Fruit fly (Drosophila melanogaster) whole organism, embryonic: ENCODE data around the gene CG8379.

Experiments used
- Atf3 ChIP-seq: fragments of 200-800 bp; sonication (Bioruptor generic); optimal IDR thresholded peaks from 3 replicates; lab custom pipeline; 2016; ENCODE audit warnings: missing biosample characterization, missing genetic modification characterization
- CG10366 ChIP-seq: fragments of 200-800 bp; sonication (Bioruptor generic); IDR thresholded peaks from 2 replicates; pipeline ENCODE4 v1.3.6; 2022; ENCODE audit warnings: missing biosample characterization, missing genetic modification characterization
- CG10462 ChIP-seq: fragments of 200-800 bp; sonication (Bioruptor generic); optimal IDR thresholded peaks from 2 replicates; lab custom pipeline; 2016; ENCODE audit warnings: missing biosample characterization, missing genetic modification characterization
- CG10565 ChIP-seq: fragments of 200-800 bp; sonication (Bioruptor generic); optimal IDR thresholded peaks from 3 replicates; lab custom pipeline; 2016; ENCODE audit warnings: missing biosample characterization, mild to moderate bottlenecking, missing genetic modification characterization
- CG11696 ChIP-seq: fragments of 200-800 bp; sonication (Bioruptor generic); IDR thresholded peaks from 2 replicates; pipeline ENCODE4 v1.3.6; 2022; ENCODE audit warnings: missing biosample characterization, missing genetic modification characterization
- CG17361 ChIP-seq: fragments of 200-800 bp; sonication (Bioruptor generic); IDR thresholded peaks from 3 replicates; pipeline ENCODE4 v1.3.6; 2022; ENCODE audit warnings: missing biosample characterization, missing genetic modification characterization
- CG17802 ChIP-seq: fragments of 200-800 bp; sonication (Bioruptor generic); optimal IDR thresholded peaks from 2 replicates; lab custom pipeline; 2018; ENCODE audit warnings: missing biosample characterization, mild to moderate bottlenecking, missing genetic modification characterization, moderate library complexity
- CG17829 ChIP-seq: fragments of 200-800 bp; optimal IDR thresholded peaks from 2 replicates; lab custom pipeline; 2019; ENCODE audit warnings: missing biosample characterization, mild to moderate bottlenecking, missing genetic modification characterization, moderate library complexity
- CG2875 ChIP-seq: fragments of 200-800 bp; sonication (Bioruptor generic); optimal IDR thresholded peaks from 2 replicates; lab custom pipeline; 2017; ENCODE audit warnings: missing biosample characterization, mild to moderate bottlenecking, missing genetic modification characterization, missing genetic modification reagents
- CG30431 ChIP-seq: fragments of 200-800 bp; sonication (Bioruptor generic); optimal IDR thresholded peaks from 2 replicates; lab custom pipeline; 2017; ENCODE audit warnings: missing biosample characterization, missing genetic modification characterization
- CG34376 ChIP-seq: fragments of 200-800 bp; sonication (Bioruptor generic); optimal IDR thresholded peaks from 2 replicates; lab custom pipeline; 2018; ENCODE audit warnings: missing biosample characterization, mild to moderate bottlenecking, missing genetic modification characterization
- CG42726 ChIP-seq: fragments of 200-800 bp; sonication (Bioruptor generic); IDR thresholded peaks from 2 replicates; pipeline ENCODE4 v1.3.6; 2022; ENCODE audit warnings: missing biosample characterization, missing genetic modification characterization; ENCODE audit not compliant: partially characterized antibody
- CG4360 ChIP-seq: fragments of 200-800 bp; sonication (Bioruptor generic); IDR thresholded peaks from 2 replicates; pipeline ENCODE4 v1.3.6; 2022; ENCODE audit warnings: missing biosample characterization, missing genetic modification characterization
- CG4404 ChIP-seq: fragments of 200-800 bp; sonication (Bioruptor generic); IDR thresholded peaks from 2 replicates; pipeline ENCODE4 v1.3.6; 2022; ENCODE audit warnings: missing biosample characterization, missing genetic modification characterization
- CG7839 ChIP-seq: fragments of 200-800 bp; sonication (Bioruptor generic); optimal IDR thresholded peaks from 3 replicates; lab custom pipeline; 2018; ENCODE audit warnings: missing biosample characterization, mild to moderate bottlenecking, missing genetic modification characterization, moderate library complexity
- CG7928 ChIP-seq: fragments of 200-800 bp; sonication (Bioruptor generic); optimal IDR thresholded peaks from 2 replicates; lab custom pipeline; 2017; ENCODE audit warnings: missing biosample characterization, mild to moderate bottlenecking, missing genetic modification characterization
- CG7963 ChIP-seq: fragments of 200-800 bp; sonication (Bioruptor generic); IDR thresholded peaks from 3 replicates; pipeline ENCODE4 v1.3.6; 2022; ENCODE audit warnings: missing biosample characterization, missing genetic modification characterization; ENCODE audit not compliant: partially characterized antibody
- CG8281 ChIP-seq: fragments of 200-800 bp; sonication (Bioruptor generic); optimal IDR thresholded peaks from 2 replicates; lab custom pipeline; 2018; ENCODE audit warnings: missing biosample characterization, mild to moderate bottlenecking, missing genetic modification characterization, moderate library complexity
- CG8765 ChIP-seq: fragments of 200-800 bp; sonication (Bioruptor generic); IDR thresholded peaks from 2 replicates; pipeline ENCODE4 v1.3.6; 2022; ENCODE audit warnings: missing biosample characterization, missing genetic modification characterization
- Camta ChIP-seq: fragments of 200-800 bp; sonication (Bioruptor generic); optimal IDR thresholded peaks from 2 replicates; lab custom pipeline; 2016; ENCODE audit warnings: missing biosample characterization, missing genetic modification characterization
- Chrac-16 ChIP-seq: fragments of 200-800 bp; sonication (Bioruptor generic); optimal IDR thresholded peaks from 3 replicates; lab custom pipeline; 2016; ENCODE audit warnings: missing biosample characterization, missing genetic modification characterization
- Deaf1 ChIP-seq: fragments of 200-800 bp; optimal IDR thresholded peaks from 3 replicates; lab custom pipeline; 2019; ENCODE audit warnings: missing biosample characterization, mild to moderate bottlenecking, missing genetic modification characterization, moderate library complexity
- Elba2 ChIP-seq: fragments of 200-800 bp; sonication (Bioruptor generic); optimal IDR thresholded peaks from 3 replicates; lab custom pipeline; 2016; ENCODE audit warnings: missing biosample characterization, missing genetic modification characterization
- H15 ChIP-seq: fragments of 200-800 bp; sonication (Bioruptor generic); IDR thresholded peaks from 3 replicates; pipeline ENCODE4 v1.3.6; 2022; ENCODE audit warnings: missing biosample characterization, missing genetic modification characterization
- NK7.1 ChIP-seq: fragments of 200-800 bp; sonication (Bioruptor generic); optimal IDR thresholded peaks from 3 replicates; lab custom pipeline; 2016; ENCODE audit warnings: missing biosample characterization, missing genetic modification characterization
- PHDP ChIP-seq: fragments of 200-800 bp; sonication (Bioruptor generic); optimal IDR thresholded peaks from 3 replicates; lab custom pipeline; 2018; ENCODE audit warnings: missing biosample characterization, mild to moderate bottlenecking, missing genetic modification characterization, moderate library complexity
- Rx ChIP-seq: fragments of 200-800 bp; sonication (Bioruptor generic); IDR thresholded peaks from 2 replicates; pipeline ENCODE4 v1.3.6; 2022; ENCODE audit warnings: missing biosample characterization, missing genetic modification characterization
- Six4 ChIP-seq: fragments of 200-800 bp; sonication (Bioruptor generic); optimal IDR thresholded peaks from 2 replicates; lab custom pipeline; 2016; ENCODE audit warnings: missing biosample characterization, missing genetic modification characterization
- Stat92E ChIP-seq, 3 experiments: fragments of >200 bp in 2 of 3; fragments of 200-800 bp in 1 of 3; sonication (Bioruptor generic) in 1 of 3; optimal IDR thresholded peaks; 2 replicates each; lab custom pipeline; 2017 to 2019; ENCODE audit warnings: missing biosample characterization in 3 of 3, missing genetic modification characterization in 3 of 3, mild to moderate bottlenecking in 1 of 3, moderate library complexity in 1 of 3
- Taf1 ChIP-seq: fragments of 200-800 bp; sonication (Bioruptor generic); IDR thresholded peaks from 2 replicates; pipeline ENCODE4 v1.3.6; 2022; ENCODE audit warnings: missing biosample characterization, missing genetic modification characterization
- YL-1 ChIP-seq: fragments of 200-800 bp; sonication (Bioruptor generic); optimal IDR thresholded peaks from 3 replicates; lab custom pipeline; 2017; ENCODE audit warnings: missing biosample characterization, mild to moderate bottlenecking, missing genetic modification characterization
- az2 ChIP-seq: fragments of 200-800 bp; sonication (Bioruptor generic); optimal IDR thresholded peaks from 3 replicates; lab custom pipeline; 2016; ENCODE audit warnings: missing biosample characterization, missing genetic modification characterization
- cato ChIP-seq: fragments of 200-800 bp; sonication (Bioruptor generic); optimal IDR thresholded peaks from 2 replicates; lab custom pipeline; 2016; ENCODE audit warnings: missing biosample characterization, missing genetic modification characterization, borderline replicate concordance
- ci ChIP-seq: fragments of 200-800 bp; sonication (Bioruptor generic); IDR thresholded peaks from 3 replicates; pipeline ENCODE4 v1.3.6; 2022; ENCODE audit warnings: missing biosample characterization, missing genetic modification characterization
- danr ChIP-seq: fragments of 200-800 bp; sonication (Bioruptor generic); IDR thresholded peaks from 2 replicates; pipeline ENCODE4 v1.3.6; 2022; ENCODE audit warnings: missing biosample characterization, missing genetic modification characterization
- fd102C ChIP-seq: fragments of 200-800 bp; sonication (Bioruptor generic); optimal IDR thresholded peaks from 2 replicates; lab custom pipeline; 2018; ENCODE audit warnings: missing biosample characterization, mild to moderate bottlenecking, missing genetic modification characterization, moderate library complexity
- h ChIP-seq: fragments of >200 bp; optimal IDR thresholded peaks from 2 replicates; lab custom pipeline; 2017
- her ChIP-seq: fragments of 200-800 bp; sonication (Bioruptor generic); optimal IDR thresholded peaks from 2 replicates; lab custom pipeline; 2016; ENCODE audit warnings: missing biosample characterization, missing genetic modification characterization
- jing ChIP-seq: fragments of 200-800 bp; sonication (Bioruptor generic); optimal IDR thresholded peaks from 2 replicates; lab custom pipeline; 2018; ENCODE audit warnings: missing biosample characterization, mild to moderate bottlenecking, missing genetic modification characterization
- lmd ChIP-seq: fragments of 200-800 bp; sonication (Bioruptor generic); IDR thresholded peaks from 2 replicates; pipeline ENCODE4 v1.3.6; 2022; ENCODE audit warnings: missing biosample characterization, missing genetic modification characterization
- mam ChIP-seq: fragments of 200-800 bp; sonication (Bioruptor generic); optimal IDR thresholded peaks from 3 replicates; lab custom pipeline; 2016; ENCODE audit warnings: missing biosample characterization, missing genetic modification characterization
- otp ChIP-seq: fragments of 200-800 bp; sonication (Bioruptor generic); IDR thresholded peaks from 3 replicates; pipeline ENCODE4, ENCODE4 v1.3.6; 2022; ENCODE audit warnings: missing biosample characterization, missing genetic modification characterization
- pfk ChIP-seq: fragments of 200-800 bp; sonication (Bioruptor generic); optimal IDR thresholded peaks from 2 replicates; lab custom pipeline; 2018; ENCODE audit warnings: missing biosample characterization, mild to moderate bottlenecking, missing genetic modification characterization, moderate library complexity
- psq ChIP-seq: fragments of 200-800 bp; sonication (Bioruptor generic); optimal IDR thresholded peaks from 2 replicates; lab custom pipeline; 2017; ENCODE audit warnings: missing biosample characterization, missing genetic modification characterization
- rib ChIP-seq: fragments of 200-800 bp; sonication (Bioruptor generic); IDR thresholded peaks from 2 replicates; pipeline ENCODE4 v1.3.6; 2022; ENCODE audit warnings: missing biosample characterization, missing genetic modification characterization
- row ChIP-seq: fragments of 200-800 bp; sonication (Bioruptor generic); IDR thresholded peaks from 3 replicates; pipeline ENCODE4 v1.3.6; 2022; ENCODE audit warnings: missing biosample characterization, missing genetic modification characterization
- sd ChIP-seq: fragments of 200-800 bp; sonication (Bioruptor generic); optimal IDR thresholded peaks from 3 replicates; lab custom pipeline; 2018; ENCODE audit warnings: missing biosample characterization, mild to moderate bottlenecking, missing genetic modification characterization, moderate library complexity
- tap ChIP-seq: fragments of 200-800 bp; optimal IDR thresholded peaks from 3 replicates; lab custom pipeline; 2019; ENCODE audit warnings: missing biosample characterization, mild to moderate bottlenecking, missing genetic modification characterization, moderate library complexity
- unc-4 ChIP-seq: fragments of 200-800 bp; sonication (Bioruptor generic); IDR thresholded peaks from 2 replicates; pipeline ENCODE4 v1.3.6; 2022; ENCODE audit warnings: missing biosample characterization, missing genetic modification characterization; ENCODE audit not compliant: partially characterized antibody
- yki ChIP-seq: fragments of >200 bp; optimal IDR thresholded peaks from 3 replicates; lab custom pipeline; 2018

CG8379 gene

dm6 chr3R:8810397-8811184 is 13.6 kb upstream of the CG8379 start (continued):
- no peak for TF ChIP-seq yki (lab: Kevin White, UChicago)
- peak; percentile 93 for TF ChIP-seq YL-1 (GFP tag; lab: Kevin White, UChicago)
- no peak for TF ChIP-seq CG4404 (GFP tag; lab: Robert Waterston, UW)
- peak; percentile 78 for TF ChIP-seq sd (tag; lab: Kevin White, UChicago)
- no peak; the same call in 2 of the 3 replicates for TF ChIP-seq row
- peak; percentile 69 for TF ChIP-seq mam (GFP tag; lab: Kevin White, UChicago)
- peak; percentile 72 for TF ChIP-seq CG4360 (GFP tag; lab: Robert Waterston, UW)
- TF ChIP-seq CG17361 (GFP tag; lab: Robert Waterston, UW), result no peak; the same call in 2 of the 3 replicates
- no peak for TF ChIP-seq CG8765 (GFP tag; lab: Robert Waterston, UW)
- TF ChIP-seq otp (GFP tag; lab: Robert Waterston, UW), result peak; percentile 89
- TF ChIP-seq CG7963, result no peak
- peak; percentile 71 for TF ChIP-seq Camta (GFP tag; lab: Kevin White, UChicago)
- peak; percentile 48; the same call in 1 of the 2 replicates for TF ChIP-seq danr (GFP tag; lab: Robert Waterston, UW)
- peak; percentile 13 for TF ChIP-seq CG17829 (tag; lab: Kevin White, UChicago)
- TF ChIP-seq Deaf1 (tag; lab: Kevin White, UChicago), result peak; percentile 3
- TF ChIP-seq Six4 (GFP tag; lab: Kevin White, UChicago), result peak; percentile 50
- TF ChIP-seq CG10565, result no peak
- peak; percentile 99 for TF ChIP-seq CG34376 (GFP tag; lab: Kevin White, UChicago)
- peak; percentile 86 for TF ChIP-seq fd102C
- TF ChIP-seq Taf1 (GFP tag; lab: Robert Waterston, UW), result 0 out of 2 replicates have a peak, but pooled peaks have one; percentile 44
- peak; percentile 78 for TF ChIP-seq her (GFP tag; lab: Kevin White, UChicago)
- peak; percentile 63 for TF ChIP-seq CG10462 (GFP tag; lab: Kevin White, UChicago)
- peak; percentile 15 for TF ChIP-seq jing (GFP tag; lab: Kevin White, UChicago)
- no peak for TF ChIP-seq cato (GFP tag; lab: Kevin White, UChicago)
- no peak for TF ChIP-seq h (lab: Kevin White, UChicago)
- peak; percentile 87 for TF ChIP-seq rib (GFP tag; lab: Robert Waterston, UW)
- TF ChIP-seq pfk, result peak; percentile 87
- TF ChIP-seq CG17802 (tag; lab: Kevin White, UChicago), result peak; percentile 25
- TF ChIP-seq Rx (GFP tag; lab: Robert Waterston, UW), result peak; percentile 66
- peak; percentile 41 for TF ChIP-seq az2 (GFP tag; lab: Kevin White, UChicago)
- TF ChIP-seq CG11696 (GFP tag; lab: Robert Waterston, UW), result peak; percentile 73
- TF ChIP-seq CG2875, result peak; percentile 93
- no peak for TF ChIP-seq CG30431 (GFP tag; lab: Kevin White, UChicago)
- 0 out of 3 replicates have a peak, but pooled peaks have one; percentile 16 for TF ChIP-seq H15 (GFP tag; lab: Robert Waterston, UW)
- peak; percentile 48 for TF ChIP-seq CG7928 (GFP tag; lab: Kevin White, UChicago)
- TF ChIP-seq CG10366 (GFP tag; lab: Robert Waterston, UW), result peak; percentile 53; the same call in 1 of the 2 replicates
- peak; percentile 71 for TF ChIP-seq CG8281
- TF ChIP-seq lmd (GFP tag; lab: Robert Waterston, UW), result peak; percentile 64; the same call in 1 of the 2 replicates
- TF ChIP-seq Chrac-16, result no peak
- peak; percentile 60 for TF ChIP-seq Atf3
- peak; percentile 22 for TF ChIP-seq NK7.1 (GFP tag; lab: Kevin White, UChicago)
- peak; percentile 82 for TF ChIP-seq tap (tag; lab: Kevin White, UChicago)
- no peak for TF ChIP-seq unc-4 (GFP tag; lab: Robert Waterston, UW)
- TF ChIP-seq CG7839, result peak; percentile 75
- TF ChIP-seq Stat92E (GFP tag; optimal IDR thresholded peaks at IDR 0.05; lab: Kevin White, UChicago), result no peak
- TF ChIP-seq Elba2, result no peak
- peak; percentile 95 for TF ChIP-seq ci (GFP tag; lab: Robert Waterston, UW)
- no peak for TF ChIP-seq CG42726
- peak; percentile 71 for TF ChIP-seq psq (GFP tag; lab: Kevin White, UChicago)
- peak; percentile 92 for TF ChIP-seq PHDP (tag; lab: Kevin White, UChicago)
